Worm (Caenorhabditis elegans) whole organism, early embryonic: ENCODE data around the gene spig-9.

Source experiments
- F13C5.2 ChIP-seq: sonication (generic microtip); optimal IDR thresholded peaks from 2 replicates; lab custom pipeline; 2017; ENCODE audit warnings: mild to moderate bottlenecking, missing genetic modification characterization, inconsistent platforms, missing compliant biosample characterization
- ama-1 ChIP-seq: fragments of 150-350 bp; optimal IDR thresholded peaks from 2 replicates; lab custom pipeline; 2014
- ets-7 ChIP-seq: sonication (generic microtip); optimal IDR thresholded peaks from 2 replicates; lab custom pipeline; 2016; ENCODE audit warnings: missing genotype, missing genetic modification characterization, missing compliant biosample characterization
- flt-1 ChIP-seq: fragments of 200-800 bp; sonication (Bioruptor generic); IDR thresholded peaks from 2 replicates; pipeline ENCODE4 v1.3.6; 2022; ENCODE audit warnings: missing genetic modification characterization, missing compliant biosample characterization
- tbx-37 ChIP-seq: fragments of 200-800 bp; sonication (Bioruptor generic); conservative IDR thresholded peaks from 2 replicates; pipeline ENCODE4 v1.3.6; 2022; ENCODE audit warnings: missing genetic modification reagents, missing genetic modification characterization, missing compliant biosample characterization

ce11 chrV:13654394-13654792 lies 42.7 kb upstream of the spig-9 start:
- TF ChIP-seq tbx-37 (GFP tag; lab: Robert Waterston, UW): no peak
- TF ChIP-seq F13C5.2 (tag; lab: Kevin White, UChicago): no peak
- no peak for TF ChIP-seq flt-1
- no peak for TF ChIP-seq ets-7 (tag; lab: Kevin White, UChicago)
- TF ChIP-seq ama-1: no peak
